Worm (Caenorhabditis elegans) whole organism, L3 larva: ENCODE data around the gene nhr-17.

Source experiments
- R02D3.7 ChIP-seq: fragments of 150-350 bp; optimal IDR thresholded peaks from 2 replicates; lab custom pipeline; 2014; ENCODE audit warnings: missing biosample characterization, missing genetic modification characterization
- ZK546.5 ChIP-seq: sonication (generic microtip); optimal IDR thresholded peaks from 2 replicates; lab custom pipeline; 2017; ENCODE audit warnings: missing biosample characterization, missing genetic modification characterization
- ama-1 ChIP-seq: fragments of 150-350 bp; optimal IDR thresholded peaks from 2 replicates; lab custom pipeline; 2018
- ceh-28 ChIP-seq: fragments of 150-350 bp; optimal IDR thresholded peaks from 2 replicates; lab custom pipeline; 2014; ENCODE audit warnings: missing biosample characterization, missing genetic modification reagents, missing genetic modification characterization
- ceh-82 ChIP-seq: fragments of 150-350 bp; optimal IDR thresholded peaks from 2 replicates; lab custom pipeline; 2014; ENCODE audit warnings: missing biosample characterization, missing genetic modification characterization
- daf-12 ChIP-seq: fragments of 150-350 bp; optimal IDR thresholded peaks from 2 replicates; lab custom pipeline; 2014; ENCODE audit warnings: missing biosample characterization, missing genetic modification reagents, missing genetic modification characterization
- egl-27 ChIP-seq: sonication (generic microtip); optimal IDR thresholded peaks from 4 replicates; lab custom pipeline; 2017; ENCODE audit warnings: missing biosample characterization, missing genetic modification reagents, missing genetic modification characterization
- elt-2 ChIP-seq: sonication (generic microtip); optimal IDR thresholded peaks from 2 replicates; lab custom pipeline; 2016; ENCODE audit warnings: missing genetic modification reagents, mild to moderate bottlenecking, missing genetic modification characterization, missing compliant biosample characterization
- elt-3 ChIP-seq, 3 experiments: fragments of 150-350 bp in 1 of 3; sonication (generic microtip) in 2 of 3; optimal IDR thresholded peaks; 2 replicates in 2 of 3; 4 replicates in 1 of 3; lab custom pipeline; 2014 to 2017; ENCODE audit warnings: missing biosample characterization in 3 of 3, missing genetic modification characterization in 3 of 3
- eor-1 ChIP-seq, 2 experiments: fragments of 150-350 bp; optimal IDR thresholded peaks; 2 replicates each; lab custom pipeline; 2014 to 2018; ENCODE audit warnings: missing biosample characterization in 2 of 2, missing genetic modification characterization in 2 of 2
- fkh-10 ChIP-seq: sonication (generic microtip); optimal IDR thresholded peaks from 2 replicates; lab custom pipeline; 2017; ENCODE audit warnings: missing biosample characterization, missing genetic modification reagents, missing genetic modification characterization
- fkh-2 ChIP-seq: fragments of 150-350 bp; optimal IDR thresholded peaks from 2 replicates; lab custom pipeline; 2014; ENCODE audit warnings: missing biosample characterization, missing genetic modification reagents, missing genetic modification characterization
- hmg-11 ChIP-seq: sonication (generic microtip); optimal IDR thresholded peaks from 2 replicates; lab custom pipeline; 2016; ENCODE audit warnings: missing genetic modification characterization, missing compliant biosample characterization
- jun-1 ChIP-seq: fragments of 150-350 bp; optimal IDR thresholded peaks from 2 replicates; lab custom pipeline; 2014; ENCODE audit warnings: missing biosample characterization, missing genetic modification reagents, missing genetic modification characterization
- lin-15B ChIP-seq: fragments of 150-350 bp; optimal IDR thresholded peaks from 2 replicates; lab custom pipeline; 2014; ENCODE audit warnings: missing biosample characterization, missing genetic modification characterization
- lin-39 ChIP-seq: fragments of 150-350 bp; optimal IDR thresholded peaks from 2 replicates; lab custom pipeline; 2018; ENCODE audit warnings: missing biosample characterization, missing genetic modification reagents, missing genetic modification characterization
- lsy-12 ChIP-seq: sonication (generic microtip); optimal IDR thresholded peaks from 2 replicates; lab custom pipeline; 2016; ENCODE audit warnings: mild to moderate bottlenecking, missing genetic modification characterization, missing compliant biosample characterization
- mml-1 ChIP-seq: fragments of 150-350 bp; sonication (generic microtip); optimal IDR thresholded peaks from 3 replicates; lab custom pipeline; 2014; ENCODE audit warnings: missing biosample characterization, missing genetic modification characterization
- nfya-1 ChIP-seq: sonication (generic microtip); optimal IDR thresholded peaks from 2 replicates; lab custom pipeline; 2017; ENCODE audit warnings: missing genetic modification characterization, mild to moderate bottlenecking, missing compliant biosample characterization, antibody characterized with exemption, moderate library complexity; ENCODE audit not compliant: insufficient read depth
- nhr-11 ChIP-seq: fragments of 150-350 bp; optimal IDR thresholded peaks from 2 replicates; lab custom pipeline; 2014; ENCODE audit warnings: missing biosample characterization, missing genetic modification characterization
- nhr-12 ChIP-seq: fragments of 150-350 bp; optimal IDR thresholded peaks from 2 replicates; lab custom pipeline; 2014; ENCODE audit warnings: missing biosample characterization, missing genetic modification characterization
- nhr-23 ChIP-seq: fragments of 150-350 bp; optimal IDR thresholded peaks from 2 replicates; lab custom pipeline; 2014; ENCODE audit warnings: missing biosample characterization, missing genetic modification reagents, missing genetic modification characterization
- nhr-25 ChIP-seq: sonication (generic microtip); optimal IDR thresholded peaks from 2 replicates; lab custom pipeline; 2017; ENCODE audit warnings: missing biosample characterization, missing genetic modification characterization
- nhr-28 ChIP-seq: fragments of 150-350 bp; optimal IDR thresholded peaks from 2 replicates; lab custom pipeline; 2014; ENCODE audit warnings: missing biosample characterization, missing genetic modification characterization
- nhr-43 ChIP-seq: sonication (generic microtip); optimal IDR thresholded peaks from 2 replicates; lab custom pipeline; 2016; ENCODE audit warnings: mild to moderate bottlenecking, missing genetic modification characterization, missing compliant biosample characterization; ENCODE audit not compliant: poor library complexity, severe bottlenecking
- nhr-67 ChIP-seq: fragments of 150-350 bp; optimal IDR thresholded peaks from 2 replicates; lab custom pipeline; 2014; ENCODE audit warnings: missing biosample characterization, missing genetic modification characterization
- nhr-77 ChIP-seq: fragments of 150-350 bp; optimal IDR thresholded peaks from 2 replicates; lab custom pipeline; 2014; ENCODE audit warnings: missing biosample characterization, missing genetic modification characterization
- pha-4 ChIP-seq: fragments of 150-350 bp; optimal IDR thresholded peaks from 2 replicates; lab custom pipeline; 2014; ENCODE audit warnings: missing biosample characterization, missing genetic modification reagents, missing genetic modification characterization
- pqm-1 ChIP-seq: fragments of 150-350 bp; optimal IDR thresholded peaks from 2 replicates; lab custom pipeline; 2017; ENCODE audit warnings: missing biosample characterization, missing genetic modification characterization, inconsistent platforms
- skn-1 ChIP-seq: fragments of 150-350 bp; optimal IDR thresholded peaks from 2 replicates; lab custom pipeline; 2014; ENCODE audit warnings: missing biosample characterization, missing genetic modification characterization
- snpc-4 ChIP-seq: fragments of 150-350 bp; optimal IDR thresholded peaks from 2 replicates; lab custom pipeline; 2014; ENCODE audit warnings: missing biosample characterization, missing genetic modification characterization
- tbx-2 ChIP-seq: sonication (generic microtip); optimal IDR thresholded peaks from 2 replicates; lab custom pipeline; 2016; ENCODE audit warnings: mild to moderate bottlenecking, missing genetic modification characterization, missing compliant biosample characterization
- unc-39 ChIP-seq: sonication (generic microtip); optimal IDR thresholded peaks from 4 replicates; lab custom pipeline; 2017; ENCODE audit warnings: missing biosample characterization, missing genetic modification characterization
- ztf-4 ChIP-seq: fragments of 150-350 bp; optimal IDR thresholded peaks from 2 replicates; lab custom pipeline; 2014; ENCODE audit warnings: missing biosample characterization, missing genetic modification characterization

The nhr-17 gene

DNA sequence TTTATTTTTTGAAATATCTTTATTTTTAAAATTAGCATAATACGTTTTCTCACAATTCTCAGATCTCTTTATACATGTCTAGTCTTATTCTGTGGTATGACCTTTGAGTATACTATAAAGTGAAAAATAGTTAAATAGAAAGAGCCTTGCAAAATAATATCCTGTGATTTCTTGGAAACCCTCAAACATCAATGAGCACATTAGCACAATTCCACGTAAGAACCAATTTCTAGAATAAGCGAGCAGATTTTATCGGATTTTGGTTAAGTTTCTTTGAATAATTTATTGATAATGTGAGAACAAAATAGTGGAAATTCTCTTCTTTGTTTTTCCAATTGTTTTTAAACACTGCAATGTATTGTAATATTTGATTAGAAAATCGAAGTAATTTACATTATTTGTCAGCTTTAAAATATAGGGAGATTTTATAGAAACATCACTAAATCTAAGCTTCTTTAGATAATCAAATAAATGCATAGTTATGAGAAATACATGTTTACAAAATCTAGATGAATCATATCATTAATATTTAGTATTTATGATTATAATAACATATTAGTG lies 1.4 kb upstream of the nhr-17 start:
- no peak for TF ChIP-seq ztf-4 (tag; lab: Kevin White, UChicago)
- TF ChIP-seq nhr-11 = peak; percentile 41

- no peak for TF ChIP-seq nhr-67 (tag; lab: Kevin White, UChicago)
- no peak for TF ChIP-seq jun-1 (tag; lab: Kevin White, UChicago)
- peak; percentile 82 for TF ChIP-seq ama-1
Measured at ce11 chrX:12665799-12666198, 1.9 kb downstream of the nhr-17 start.

ce11 chrX:12664987-12665451 lies 2.6 kb downstream of the nhr-17 start:
- TF ChIP-seq eor-1 (tag; optimal IDR thresholded peaks at IDR 0.05; lab: Kevin White, UChicago) = no peak
- peak; percentile 53 for TF ChIP-seq nhr-25
- peak; percentile 31 for TF ChIP-seq nhr-77
- no peak for TF ChIP-seq mml-1
- peak; percentile 33 for TF ChIP-seq ceh-28 (tag; lab: Kevin White, UChicago)
- TF ChIP-seq lin-15B (tag; lab: Kevin White, UChicago) = no peak
- TF ChIP-seq lin-39 (tag; lab: Kevin White, UChicago) = peak; percentile 56
- TF ChIP-seq ztf-4 (tag; lab: Kevin White, UChicago) = no peak
- TF ChIP-seq nhr-12 (tag; lab: Kevin White, UChicago) = no peak
- TF ChIP-seq pha-4 (tag; lab: Kevin White, UChicago) = peak; percentile 71
- TF ChIP-seq elt-3 (tag; optimal IDR thresholded peaks at IDR 0.05; lab: Kevin White, UChicago) = no peak
- TF ChIP-seq fkh-2 (tag; lab: Kevin White, UChicago) = no peak
- TF ChIP-seq jun-1 (tag; lab: Kevin White, UChicago) = no peak
- TF ChIP-seq skn-1 (tag; lab: Kevin White, UChicago) = peak; percentile 43
- peak; percentile 98 for TF ChIP-seq ama-1
- TF ChIP-seq nhr-11 = peak; percentile 13
- no peak for TF ChIP-seq nhr-28 (tag; lab: Kevin White, UChicago)
- peak; percentile 39 for TF ChIP-seq ceh-82 (tag; lab: Kevin White, UChicago)
- TF ChIP-seq hmg-11 = peak; percentile 98
- peak; percentile 56 for TF ChIP-seq egl-27
- peak; percentile 54 for TF ChIP-seq elt-2 (tag; lab: Kevin White, UChicago)
- no peak for TF ChIP-seq snpc-4 (tag; lab: Kevin White, UChicago)
- peak; percentile 33 for TF ChIP-seq R02D3.7 (tag; lab: Kevin White, UChicago)
- TF ChIP-seq nhr-23 = peak; percentile 32
- TF ChIP-seq pqm-1 = peak; percentile 62
- TF ChIP-seq fkh-10 (GFP tag; lab: Kevin White, UChicago) = no peak
- TF ChIP-seq lsy-12 (tag; lab: Kevin White, UChicago) = peak; percentile 98
- TF ChIP-seq nfya-1 (tag; lab: Kevin White, UChicago) = peak; percentile 70
- no peak for TF ChIP-seq daf-12 (tag; lab: Kevin White, UChicago)
- no peak for TF ChIP-seq unc-39
- TF ChIP-seq ZK546.5 (tag; lab: Kevin White, UChicago) = no peak
- TF ChIP-seq tbx-2 (tag; lab: Kevin White, UChicago) = peak; percentile 73
- peak; percentile 77 for TF ChIP-seq nhr-43 (tag; lab: Kevin White, UChicago)

ce11 chrX:12664443-12664842 lies 3.2 kb downstream of the nhr-17 start:
- peak; percentile 98 for TF ChIP-seq ama-1
- TF ChIP-seq fkh-10 (GFP tag; lab: Kevin White, UChicago) = no peak
- TF ChIP-seq, all 47 proteins: peak for 1

DNA sequence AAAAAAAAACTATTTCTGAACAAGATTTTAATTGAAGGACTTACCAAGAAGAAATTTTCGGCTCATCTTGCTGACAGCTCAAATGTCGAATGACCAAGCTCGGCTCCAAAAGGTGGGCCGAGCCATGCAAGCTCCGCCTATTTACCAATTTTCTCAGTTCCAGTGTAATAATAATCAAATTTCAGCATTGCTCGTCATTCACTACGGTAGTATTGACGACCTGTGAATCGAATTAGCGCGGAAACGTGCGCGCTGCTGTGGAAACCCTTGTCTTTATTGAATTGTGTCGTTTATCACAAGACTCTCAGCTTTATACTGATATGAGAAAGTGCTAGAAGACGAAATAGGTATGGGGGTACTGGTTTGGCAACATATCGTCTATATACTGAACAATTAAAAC lies 4.1 kb downstream of the nhr-17 start, which contains the start of gene nlp-76:
Gene nlp-76, minus strand, starts transcription at position 367 of the 400 bp plus-strand sequence.
- peak; percentile 34 for TF ChIP-seq elt-2 (tag; lab: Kevin White, UChicago)
- TF ChIP-seq nhr-43 (tag; lab: Kevin White, UChicago) = no peak
- TF ChIP-seq ama-1 = peak; percentile 98
- TF ChIP-seq nhr-25 = peak; percentile 47
- TF ChIP-seq, all 47 proteins: peak for 3
